Fruit fly (Drosophila melanogaster): Measurements from ENCODE around the gene MICU1.

The MICU1 gene

dm6 chr2L:7219650-7220267 lies 37.7 kb downstream of the MICU1 start, which contains the start of gene CG13784 (continued):
- TF ChIP-seq btn (GFP tag; optimal IDR thresholded peaks at IDR 0.05) (no peak), CG1832 (GFP tag; optimal IDR thresholded peaks at IDR 0.05) (no peak), Xbp1 (GFP tag; optimal IDR thresholded peaks at IDR 0.05) (peak; percentile 36), Ssrp (tag; optimal IDR thresholded peaks at IDR 0.05) (no peak), Rx (GFP tag; IDR thresholded peaks at IDR 0.05) (no peak), CG10366 (GFP tag; IDR thresholded peaks at IDR 0.05) (no peak), psq (GFP tag; optimal IDR thresholded peaks at IDR 0.05) (no peak), dan (GFP tag; IDR thresholded peaks at IDR 0.05) (no peak), ro (GFP tag; IDR thresholded peaks at IDR 0.05) (no peak), CG8478 (optimal IDR thresholded peaks at IDR 0.05) (no peak), PHDP (tag; optimal IDR thresholded peaks at IDR 0.05) (peak; percentile 35), CG2889 (GFP tag; IDR thresholded peaks at IDR 0.05) (no peak), CG4617 (GFP tag; optimal IDR thresholded peaks at IDR 0.05; ENCODE audit: borderline replicate concordance) (no peak), CG17802 (tag; optimal IDR thresholded peaks at IDR 0.05) (peak; percentile 5), fru (optimal IDR thresholded peaks at IDR 0.05) (no peak), bab2 (GFP tag; optimal IDR thresholded peaks at IDR 0.05) (no peak), zfh1 (GFP tag; IDR thresholded peaks at IDR 0.05) (no peak), mirr (GFP tag; optimal IDR thresholded peaks at IDR 0.05) (peak; percentile 48), CG2129 (GFP tag; IDR thresholded peaks at IDR 0.05; ENCODE audit: partially characterized antibody) (no peak), B-H1 (GFP tag; IDR thresholded peaks at IDR 0.05) (no peak), row (GFP tag; IDR thresholded peaks at IDR 0.05) (peak; percentile 91), Dip3 (GFP tag; optimal IDR thresholded peaks at IDR 0.05) (no peak), CG3163 (GFP tag; optimal IDR thresholded peaks at IDR 0.05) (no peak), CG32767 (GFP tag; IDR thresholded peaks at IDR 0.05) (peak; percentile 39; the same call in 1 of the 2 replicates), CG5953 (GFP tag; IDR thresholded peaks at IDR 0.05) (no peak), CG12219 (GFP tag; optimal IDR thresholded peaks at IDR 0.05) (peak; percentile 12), zf30C (GFP tag; optimal IDR thresholded peaks at IDR 0.05) (no peak), usp (GFP tag; optimal IDR thresholded peaks at IDR 0.05) (no peak), Max (GFP tag; optimal IDR thresholded peaks at IDR 0.05) (peak; percentile 37), Camta (GFP tag; optimal IDR thresholded peaks at IDR 0.05) (no peak), schlank (tag; optimal IDR thresholded peaks at IDR 0.05) (no peak), CG14441 (GFP tag; IDR thresholded peaks at IDR 0.05) (no peak), CG2202 (tag; optimal IDR thresholded peaks at IDR 0.05) (peak; percentile 35), sens-2 (GFP tag; IDR thresholded peaks at IDR 0.05) (no peak), esg (GFP tag; conservative IDR thresholded peaks at IDR 0.05) (no peak), Rfx (GFP tag; IDR thresholded peaks at IDR 0.05) (peak; percentile 61; the same call in 1 of the 2 replicates), CG8359 (GFP tag; optimal IDR thresholded peaks at IDR 0.05; ENCODE audit: borderline replicate concordance) (peak; percentile 19), GATAe (GFP tag; conservative IDR thresholded peaks at IDR 0.05) (no peak), Nf-YC (tag; optimal IDR thresholded peaks at IDR 0.05) (peak; percentile 55), Hey (tag; optimal IDR thresholded peaks at IDR 0.05) (no peak), z (GFP tag; IDR thresholded peaks at IDR 0.05) (no peak), CG17186 (GFP tag; optimal IDR thresholded peaks at IDR 0.05) (peak; percentile 23), CG12942 (GFP tag; optimal IDR thresholded peaks at IDR 0.05) (no peak), crc (GFP tag; optimal IDR thresholded peaks at IDR 0.05) (no peak), CG14710 (tag; optimal IDR thresholded peaks at IDR 0.05) (peak; percentile 52), Dfd (GFP tag; optimal IDR thresholded peaks at IDR 0.05) (no peak), lmd (GFP tag; IDR thresholded peaks at IDR 0.05) (peak; percentile 26; the same call in 1 of the 2 replicates), Ets97D (GFP tag; optimal IDR thresholded peaks at IDR 0.05) (peak; percentile 44), CG13296 (GFP tag; optimal IDR thresholded peaks at IDR 0.05) (peak; percentile 18), Mad (GFP tag; optimal IDR thresholded peaks at IDR 0.05) (no peak), sim (GFP tag; IDR thresholded peaks at IDR 0.05) (no peak), CG11695 (GFP tag; IDR thresholded peaks at IDR 0.05) (peak; percentile 23; the same call in 1 of the 3 replicates), CG30431 (GFP tag; optimal IDR thresholded peaks at IDR 0.05) (no peak)
